Worm (Caenorhabditis elegans) whole organism, midembryonic: Measurements from ENCODE around the gene T27E4.5.

Source experiments
- cog-1 ChIP-seq: sonication (generic microtip); optimal IDR thresholded peaks from 2 replicates; lab custom pipeline; 2016; ENCODE audit warnings: missing genetic modification characterization, missing compliant biosample characterization
- klf-2 ChIP-seq: fragments of 200-800 bp; sonication (Bioruptor generic); conservative IDR thresholded peaks from 2 replicates; pipeline ENCODE4 v1.3.6; 2022; ENCODE audit warnings: missing genetic modification reagents, missing genetic modification characterization, missing compliant biosample characterization
- med-1 ChIP-seq: sonication (generic microtip); optimal IDR thresholded peaks from 2 replicates; lab custom pipeline; 2017; ENCODE audit warnings: missing genetic modification characterization, mild to moderate bottlenecking, missing compliant biosample characterization, antibody characterized with exemption, missing genetic modification reagents; ENCODE audit not compliant: insufficient read depth
- tab-1 ChIP-seq: fragments of 200-800 bp; sonication (Bioruptor generic); IDR thresholded peaks from 2 replicates; pipeline ENCODE4 v1.3.6; 2022; ENCODE audit warnings: missing genetic modification characterization, missing compliant biosample characterization

DNA sequence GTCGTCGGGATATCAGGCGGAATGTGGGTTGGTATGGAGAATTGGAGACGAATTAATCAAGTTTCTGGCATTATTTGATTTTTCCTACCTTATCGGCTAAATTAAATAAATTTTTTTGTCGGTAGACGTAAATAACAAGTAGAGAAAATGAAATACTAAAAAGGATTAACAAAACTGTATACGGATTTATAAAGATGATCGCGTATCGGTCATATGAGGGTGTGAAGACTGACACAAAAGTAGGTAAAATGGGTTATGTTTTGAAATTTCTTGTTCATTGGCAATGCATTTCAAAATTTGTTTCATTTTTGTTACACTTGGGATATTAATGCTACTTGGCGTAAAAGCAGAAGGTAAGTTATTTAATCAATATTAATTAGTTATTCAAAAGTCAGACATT lies 10.1 kb downstream of the T27E4.5 start, which contains the start of the genes C25E10.16 and C25E10.13:
- TF ChIP-seq med-1 (GFP tag; lab: Kevin White, UChicago), result no peak
- TF ChIP-seq klf-2 (GFP tag; lab: Robert Waterston, UW), result no peak
- TF ChIP-seq cog-1, result no peak
- TF ChIP-seq tab-1 (GFP tag; lab: Robert Waterston, UW), result no peak
